Fruit fly (Drosophila melanogaster) whole organism, embryonic: Measurements from ENCODE around the gene CG8958.

Source experiments
- Ada2b ChIP-seq: fragments of 200-800 bp; sonication (Bioruptor generic); IDR thresholded peaks from 2 replicates; pipeline ENCODE4 v1.3.6; 2022; ENCODE audit warnings: missing biosample characterization, missing genetic modification characterization
- Atf6 ChIP-seq: fragments of 200-800 bp; sonication (Bioruptor generic); IDR thresholded peaks from 2 replicates; pipeline ENCODE4 v1.3.6; 2022; ENCODE audit warnings: missing biosample characterization, missing genetic modification characterization
- CG1024 ChIP-seq: fragments of 200-800 bp; sonication (Bioruptor generic); IDR thresholded peaks from 2 replicates; pipeline ENCODE4 v1.3.6; 2022; ENCODE audit warnings: missing biosample characterization, missing genetic modification characterization
- CG10431 ChIP-seq: fragments of 200-800 bp; sonication (Bioruptor generic); optimal IDR thresholded peaks from 3 replicates; lab custom pipeline; 2018; ENCODE audit warnings: missing biosample characterization, mild to moderate bottlenecking, missing genetic modification characterization
- CG10462 ChIP-seq: fragments of 200-800 bp; sonication (Bioruptor generic); optimal IDR thresholded peaks from 2 replicates; lab custom pipeline; 2016; ENCODE audit warnings: missing biosample characterization, missing genetic modification characterization
- CG10565 ChIP-seq: fragments of 200-800 bp; sonication (Bioruptor generic); optimal IDR thresholded peaks from 3 replicates; lab custom pipeline; 2016; ENCODE audit warnings: missing biosample characterization, mild to moderate bottlenecking, missing genetic modification characterization
- CG1233 ChIP-seq: fragments of 200-800 bp; sonication (Bioruptor generic); optimal IDR thresholded peaks from 4 replicates; lab custom pipeline; 2018; ENCODE audit warnings: missing biosample characterization, mild to moderate bottlenecking, missing genetic modification characterization
- CG12942 ChIP-seq: fragments of 200-800 bp; sonication (Bioruptor generic); optimal IDR thresholded peaks from 3 replicates; lab custom pipeline; 2016; ENCODE audit warnings: missing biosample characterization, missing genetic modification characterization
- CG13624 ChIP-seq: fragments of 200-800 bp; sonication (Bioruptor generic); optimal IDR thresholded peaks from 2 replicates; lab custom pipeline; 2016; ENCODE audit warnings: missing biosample characterization, missing genetic modification characterization
- CG14965 ChIP-seq: fragments of 200-800 bp; sonication (Bioruptor generic); optimal IDR thresholded peaks from 2 replicates; lab custom pipeline; 2016; ENCODE audit warnings: missing biosample characterization, missing genetic modification characterization, borderline replicate concordance
- CG15696 ChIP-seq: fragments of 200-800 bp; sonication (Bioruptor generic); optimal IDR thresholded peaks from 2 replicates; lab custom pipeline; 2019; ENCODE audit warnings: missing biosample characterization, mild to moderate bottlenecking, missing genetic modification characterization, moderate library complexity
- CG16779 ChIP-seq: fragments of 200-800 bp; sonication (Bioruptor generic); IDR thresholded peaks from 2 replicates; pipeline ENCODE4 v1.3.6; 2022; ENCODE audit warnings: missing biosample characterization, missing genetic modification characterization
- CG16863 ChIP-seq: fragments of 200-800 bp; sonication (Bioruptor generic); optimal IDR thresholded peaks from 3 replicates; lab custom pipeline; 2016; ENCODE audit warnings: missing biosample characterization, missing genetic modification characterization
- CG17359 ChIP-seq: fragments of 200-800 bp; sonication (Bioruptor generic); optimal IDR thresholded peaks from 3 replicates; lab custom pipeline; 2018; ENCODE audit warnings: missing biosample characterization, mild to moderate bottlenecking, missing genetic modification characterization, moderate library complexity
- CG2116 ChIP-seq: fragments of 200-800 bp; sonication (Bioruptor generic); optimal IDR thresholded peaks from 3 replicates; lab custom pipeline; 2018; ENCODE audit warnings: missing biosample characterization, mild to moderate bottlenecking, missing genetic modification characterization
- CG2889 ChIP-seq: fragments of 200-800 bp; sonication (Bioruptor generic); IDR thresholded peaks from 3 replicates; pipeline ENCODE4 v1.3.6; 2022; ENCODE audit warnings: missing biosample characterization, missing genetic modification characterization
- CG30431 ChIP-seq: fragments of 200-800 bp; sonication (Bioruptor generic); optimal IDR thresholded peaks from 2 replicates; lab custom pipeline; 2017; ENCODE audit warnings: missing biosample characterization, missing genetic modification characterization
- CG31441 ChIP-seq: fragments of 200-800 bp; sonication (Bioruptor generic); IDR thresholded peaks from 2 replicates; pipeline ENCODE4 v1.3.6; 2022; ENCODE audit warnings: missing biosample characterization, missing genetic modification characterization
- CG3407 ChIP-seq: fragments of 200-800 bp; sonication (Bioruptor generic); optimal IDR thresholded peaks from 2 replicates; lab custom pipeline; 2018; ENCODE audit warnings: missing biosample characterization, mild to moderate bottlenecking, missing genetic modification characterization
- CG4730 ChIP-seq: fragments of 200-800 bp; sonication (Bioruptor generic); IDR thresholded peaks from 2 replicates; pipeline ENCODE4 v1.3.6; 2022; ENCODE audit warnings: missing biosample characterization, missing genetic modification characterization
- CG7357 ChIP-seq: fragments of 200-800 bp; sonication (Bioruptor generic); IDR thresholded peaks from 3 replicates; pipeline ENCODE4 v1.3.6; 2022; ENCODE audit warnings: missing biosample characterization, missing genetic modification characterization
- CG9609 ChIP-seq: fragments of 200-800 bp; sonication (Bioruptor generic); optimal IDR thresholded peaks from 3 replicates; lab custom pipeline; 2016; ENCODE audit warnings: missing biosample characterization, missing genetic modification characterization
- Camta ChIP-seq: fragments of 200-800 bp; sonication (Bioruptor generic); optimal IDR thresholded peaks from 2 replicates; lab custom pipeline; 2016; ENCODE audit warnings: missing biosample characterization, missing genetic modification characterization
- Dip3 ChIP-seq: fragments of 200-800 bp; sonication (Bioruptor generic); optimal IDR thresholded peaks from 3 replicates; lab custom pipeline; 2016; ENCODE audit warnings: missing biosample characterization, missing genetic modification characterization
- Fer2 ChIP-seq: fragments of 200-800 bp; sonication (Bioruptor generic); optimal IDR thresholded peaks from 2 replicates; lab custom pipeline; 2018; ENCODE audit warnings: missing biosample characterization, mild to moderate bottlenecking, missing genetic modification characterization, moderate library complexity
- HmgZ ChIP-seq: fragments of 200-800 bp; sonication (Bioruptor generic); optimal IDR thresholded peaks from 2 replicates; lab custom pipeline; 2018; ENCODE audit warnings: missing biosample characterization, mild to moderate bottlenecking, missing genetic modification characterization
- Meics ChIP-seq: fragments of 200-800 bp; sonication (Bioruptor generic); optimal IDR thresholded peaks from 2 replicates; lab custom pipeline; 2017; ENCODE audit warnings: missing biosample characterization, mild to moderate bottlenecking, missing genetic modification characterization
- Nf-YA ChIP-seq: fragments of 200-800 bp; sonication (Bioruptor generic); IDR thresholded peaks from 2 replicates; pipeline ENCODE4 v1.3.6; 2022; ENCODE audit warnings: missing biosample characterization, missing genetic modification characterization
- NfI ChIP-seq: fragments of 200-800 bp; sonication (Bioruptor generic); optimal IDR thresholded peaks from 3 replicates; lab custom pipeline; 2018; ENCODE audit warnings: missing biosample characterization, mild to moderate bottlenecking, missing genetic modification characterization, moderate library complexity
- Oaz ChIP-seq: fragments of 200-800 bp; sonication (Bioruptor generic); IDR thresholded peaks from 2 replicates; pipeline ENCODE4 v1.3.6; 2022; ENCODE audit warnings: missing biosample characterization, missing genetic modification characterization
- PHDP ChIP-seq: fragments of 200-800 bp; sonication (Bioruptor generic); optimal IDR thresholded peaks from 3 replicates; lab custom pipeline; 2018; ENCODE audit warnings: missing biosample characterization, mild to moderate bottlenecking, missing genetic modification characterization, moderate library complexity
- bab2 ChIP-seq: fragments of 200-800 bp; sonication (Bioruptor generic); optimal IDR thresholded peaks from 2 replicates; lab custom pipeline; 2016; ENCODE audit warnings: missing biosample characterization, missing genetic modification characterization
- caup ChIP-seq: fragments of 200-800 bp; sonication (Bioruptor generic); optimal IDR thresholded peaks from 3 replicates; lab custom pipeline; 2017; ENCODE audit warnings: missing biosample characterization, mild to moderate bottlenecking, missing genetic modification characterization, moderate library complexity; ENCODE audit not compliant: severe bottlenecking
- cg ChIP-seq: fragments of 200-800 bp; sonication (Bioruptor generic); optimal IDR thresholded peaks from 3 replicates; lab custom pipeline; 2019; ENCODE audit warnings: missing biosample characterization, mild to moderate bottlenecking, missing genetic modification characterization, moderate library complexity
- chif ChIP-seq, 2 experiments: fragments of 200-800 bp; sonication (Bioruptor generic); optimal IDR thresholded peaks; 3 replicates each; lab custom pipeline; 2016; ENCODE audit warnings: missing biosample characterization in 2 of 2, missing genetic modification characterization in 2 of 2
- crp ChIP-seq, 2 experiments: fragments of 200-800 bp; sonication (Bioruptor generic); optimal IDR thresholded peaks; 2 replicates in 1 of 2; 3 replicates in 1 of 2; lab custom pipeline; 2017; ENCODE audit warnings: missing biosample characterization in 2 of 2, missing genetic modification characterization in 2 of 2, mild to moderate bottlenecking in 1 of 2, moderate library complexity in 1 of 2
- danr ChIP-seq: fragments of 200-800 bp; sonication (Bioruptor generic); IDR thresholded peaks from 2 replicates; pipeline ENCODE4 v1.3.6; 2022; ENCODE audit warnings: missing biosample characterization, missing genetic modification characterization
- dati ChIP-seq: fragments of 200-800 bp; sonication (Bioruptor generic); IDR thresholded peaks from 2 replicates; pipeline ENCODE4 v1.3.6; 2022; ENCODE audit warnings: missing biosample characterization, missing genetic modification characterization
- dysf ChIP-seq: fragments of 200-800 bp; sonication (Bioruptor generic); IDR thresholded peaks from 3 replicates; pipeline ENCODE4 v1.3.6; 2022; ENCODE audit warnings: missing biosample characterization, missing genetic modification characterization
- esg ChIP-seq: fragments of 200-800 bp; sonication (Bioruptor generic); conservative IDR thresholded peaks from 2 replicates; pipeline ENCODE4 v1.3.6; 2022; ENCODE audit warnings: missing biosample characterization, missing genetic modification characterization
- gt ChIP-seq: fragments of 200-800 bp; sonication (Bioruptor generic); IDR thresholded peaks from 2 replicates; pipeline ENCODE4 v1.3.6; 2022; ENCODE audit warnings: missing biosample characterization, missing genetic modification characterization
- sim ChIP-seq: fragments of 200-800 bp; sonication (Bioruptor generic); IDR thresholded peaks from 2 replicates; pipeline ENCODE4 v1.3.6; 2022; ENCODE audit warnings: missing biosample characterization, missing genetic modification characterization
- slbo ChIP-seq: fragments of 200-800 bp; sonication (Bioruptor generic); IDR thresholded peaks from 2 replicates; pipeline ENCODE4 v1.3.6; 2022; ENCODE audit warnings: missing biosample characterization, missing genetic modification characterization
- slou ChIP-seq: fragments of 200-800 bp; sonication (Bioruptor generic); optimal IDR thresholded peaks from 3 replicates; lab custom pipeline; 2016; ENCODE audit warnings: missing biosample characterization, missing genetic modification characterization
- slp2 ChIP-seq: fragments of 200-800 bp; sonication (Bioruptor generic); optimal IDR thresholded peaks from 2 replicates; lab custom pipeline; 2016; ENCODE audit warnings: missing biosample characterization, missing genetic modification characterization
- sob ChIP-seq: fragments of 200-800 bp; sonication (Bioruptor generic); IDR thresholded peaks from 2 replicates; pipeline ENCODE4 v1.3.6; 2022; ENCODE audit warnings: missing biosample characterization, missing genetic modification characterization
- sqz ChIP-seq: fragments of 200-800 bp; sonication (Bioruptor generic); optimal IDR thresholded peaks from 3 replicates; lab custom pipeline; 2018; ENCODE audit warnings: missing biosample characterization, mild to moderate bottlenecking, missing genetic modification characterization
- tin ChIP-seq: fragments of 200-800 bp; sonication (Bioruptor generic); optimal IDR thresholded peaks from 3 replicates; lab custom pipeline; 2016; ENCODE audit warnings: missing biosample characterization, missing genetic modification characterization
- tll ChIP-seq, 2 experiments: fragments of 200-800 bp in 1 of 2; fragments of >200 bp in 1 of 2; sonication (Bioruptor generic) in 1 of 2; optimal IDR thresholded peaks; 2 replicates each; lab custom pipeline; 2017 to 2019; ENCODE audit warnings: missing biosample characterization in 2 of 2, missing genetic modification characterization in 2 of 2, mild to moderate bottlenecking in 1 of 2, moderate library complexity in 1 of 2
- vvl ChIP-seq: fragments of 200-800 bp; sonication (Bioruptor generic); IDR thresholded peaks from 2 replicates; pipeline ENCODE4 v1.3.6; 2022; ENCODE audit warnings: missing biosample characterization, missing genetic modification characterization
- wdn ChIP-seq: fragments of 200-800 bp; sonication (Bioruptor generic); IDR thresholded peaks from 2 replicates; pipeline ENCODE4 v1.3.6; 2022; ENCODE audit warnings: missing biosample characterization, missing genetic modification characterization
- z ChIP-seq: fragments of 200-800 bp; sonication (Bioruptor generic); IDR thresholded peaks from 3 replicates; pipeline ENCODE4 v1.3.6; 2022; ENCODE audit warnings: missing biosample characterization, missing genetic modification characterization

The CG8958 gene

dm6 chrX:16103482-16103881, 20.4 kb downstream of the CG8958 start (continued):
- TF ChIP-seq CG16863 (GFP tag; lab: Kevin White, UChicago) (peak; percentile 7), CG12942 (GFP tag; lab: Kevin White, UChicago) (no peak), z (GFP tag; lab: Robert Waterston, UW) (no peak), HmgZ (tag; lab: Kevin White, UChicago) (no peak), Fer2 (tag; lab: Kevin White, UChicago) (no peak), Atf6 (no peak), cg (GFP tag; lab: Kevin White, UChicago) (no peak), dysf (GFP tag; lab: Robert Waterston, UW) (peak; percentile 56; the same call in 2 of the 3 replicates), sqz (GFP tag; lab: Kevin White, UChicago) (no peak), CG14965 (GFP tag; lab: Kevin White, UChicago) (no peak), slbo (peak; percentile 65), tll (GFP tag; optimal IDR thresholded peaks at IDR 0.05; lab: Kevin White, UChicago) (no peak), Nf-YA (GFP tag; lab: Robert Waterston, UW) (no peak), CG7357 (GFP tag; lab: Robert Waterston, UW) (no peak), sim (GFP tag; lab: Robert Waterston, UW) (no peak), CG3407 (GFP tag; lab: Kevin White, UChicago) (no peak), CG10431 (GFP tag; lab: Kevin White, UChicago) (no peak), CG1024 (GFP tag; lab: Robert Waterston, UW) (no peak), CG1233 (GFP tag; lab: Kevin White, UChicago) (peak; percentile 47), NfI (GFP tag; lab: Kevin White, UChicago) (no peak), sob (0 out of 2 replicates have a peak, but pooled peaks have one; percentile 8), CG15696 (tag; lab: Kevin White, UChicago) (no peak), gt (no peak), CG17359 (tag; lab: Kevin White, UChicago) (peak; percentile 17), CG2116 (no peak), CG10462 (GFP tag; lab: Kevin White, UChicago) (peak; percentile 12), esg (GFP tag; lab: Robert Waterston, UW) (peak; percentile 28; the same call in 1 of the 2 replicates), CG30431 (GFP tag; lab: Kevin White, UChicago) (no peak), CG13624 (GFP tag; lab: Kevin White, UChicago) (no peak), Meics (peak; percentile 1), wdn (GFP tag; lab: Robert Waterston, UW) (no peak), chif (GFP tag; optimal IDR thresholded peaks at IDR 0.05; lab: Kevin White, UChicago) (peak in 1 of 2 experiments; percentile 49), slp2 (GFP tag; lab: Kevin White, UChicago) (peak; percentile 42), CG16779 (GFP tag; lab: Robert Waterston, UW) (no peak), crp (GFP tag; optimal IDR thresholded peaks at IDR 0.05; lab: Kevin White, UChicago) (no peak), CG9609 (GFP tag; lab: Kevin White, UChicago) (peak; percentile 22), Camta (GFP tag; lab: Kevin White, UChicago) (peak; percentile 41), dati (GFP tag; lab: Robert Waterston, UW) (no peak), CG10565 (no peak), CG31441 (GFP tag; lab: Robert Waterston, UW) (peak; percentile 58; the same call in 1 of the 2 replicates), CG4730 (GFP tag; lab: Robert Waterston, UW) (no peak), Ada2b (GFP tag; lab: Robert Waterston, UW) (peak; percentile 54; the same call in 1 of the 2 replicates), Oaz (GFP tag; lab: Robert Waterston, UW) (no peak), CG2889 (no peak), danr (GFP tag; lab: Robert Waterston, UW) (0 out of 2 replicates have a peak, but pooled peaks have one; percentile 29), bab2 (GFP tag; lab: Kevin White, UChicago) (peak; percentile 47), slou (peak; percentile 37), vvl (GFP tag; lab: Robert Waterston, UW) (peak; percentile 77), caup (GFP tag; lab: Kevin White, UChicago) (no peak), PHDP (tag; lab: Kevin White, UChicago) (no peak), tin (GFP tag; lab: Kevin White, UChicago) (peak; percentile 46), Dip3 (GFP tag; lab: Kevin White, UChicago) (no peak)
